Worm (Caenorhabditis elegans): ENCODE data around the gene daf-6.

ce11 chrX:14872817-14873469 is 15.3 kb upstream of the daf-6 start, which contains the start of gene F31F6.3:
- TF ChIP-seq dao-5 (tag; optimal IDR thresholded peaks at IDR 0.05) (no peak), W03F9.2 (tag; optimal IDR thresholded peaks at IDR 0.05) (no peak)

All from whole organism, L4/young adult.